Worm (Caenorhabditis elegans): Measurements from ENCODE around the gene rnh-1.2.

rnh-1.2 gene

DNA sequence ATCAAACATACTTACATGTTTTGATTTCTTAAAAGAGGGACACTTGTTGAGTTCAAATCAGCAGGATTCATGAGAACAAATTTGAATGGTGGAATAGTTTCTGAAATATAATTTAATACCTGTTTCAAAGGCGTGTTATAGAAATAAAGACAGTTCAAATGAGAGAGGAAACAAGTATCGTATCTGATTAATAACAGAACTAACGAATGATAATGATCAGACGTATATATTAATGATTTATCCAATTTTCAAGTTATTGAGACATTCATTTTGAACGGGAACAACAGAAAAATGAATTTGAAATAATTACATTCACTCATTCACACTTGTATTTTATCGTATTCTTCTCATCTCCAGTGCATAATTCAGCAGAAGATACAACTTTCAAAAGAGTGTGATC, 13.8 kb upstream of the rnh-1.2 start, which contains the start of gene chil-4:
chil-4 (minus strand) TSS at position 101 of the 400 bp plus-strand sequence.
- TF ChIP-seq ceh-43 (GFP tag; optimal IDR thresholded peaks at IDR 0.05) (no peak), nhr-76 (tag; optimal IDR thresholded peaks at IDR 0.05) (no peak), unc-39 (tag; optimal IDR thresholded peaks at IDR 0.05) (no peak)

DNA sequence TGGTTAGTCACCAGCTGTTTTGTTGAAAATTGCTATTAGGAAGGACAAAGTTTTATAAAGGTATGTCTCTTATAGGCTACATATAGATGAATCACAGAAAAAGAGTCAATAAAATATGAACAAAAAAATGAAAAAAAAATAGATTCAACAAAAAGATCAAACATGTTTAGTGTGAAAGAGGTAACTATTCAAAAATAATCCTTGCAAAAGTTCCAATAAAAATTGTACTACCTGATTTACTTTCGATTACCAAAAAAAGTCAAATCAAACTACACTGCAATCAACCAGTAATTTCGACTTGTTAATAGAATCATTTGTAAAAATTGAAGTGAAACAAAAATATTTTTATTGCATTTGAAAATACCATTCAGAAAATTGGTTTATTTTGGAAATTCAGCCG, 9.1 kb upstream of the rnh-1.2 start, which contains the start of gene ZK938.10:
ZK938.10 (minus strand) TSS at position 101 of the 400 bp plus-strand sequence.
- TF ChIP-seq tbx-8 (GFP tag; optimal IDR thresholded peaks at IDR 0.05) = no peak
- TF ChIP-seq ztf-11 (tag; optimal IDR thresholded peaks at IDR 0.05) = no peak
- no peak for TF ChIP-seq lin-13 (tag; optimal IDR thresholded peaks at IDR 0.05)
- TF ChIP-seq ces-1 (GFP tag; optimal IDR thresholded peaks at IDR 0.05) = no peak
- TF ChIP-seq M03D4.4 (tag; optimal IDR thresholded peaks at IDR 0.05) = no peak
- TF ChIP-seq pha-4 (tag; optimal IDR thresholded peaks at IDR 0.05) = no peak
- TF ChIP-seq sem-2 (GFP tag; optimal IDR thresholded peaks at IDR 0.05) = no peak
- TF ChIP-seq lin-32 (GFP tag; optimal IDR thresholded peaks at IDR 0.05) = no peak

DNA sequence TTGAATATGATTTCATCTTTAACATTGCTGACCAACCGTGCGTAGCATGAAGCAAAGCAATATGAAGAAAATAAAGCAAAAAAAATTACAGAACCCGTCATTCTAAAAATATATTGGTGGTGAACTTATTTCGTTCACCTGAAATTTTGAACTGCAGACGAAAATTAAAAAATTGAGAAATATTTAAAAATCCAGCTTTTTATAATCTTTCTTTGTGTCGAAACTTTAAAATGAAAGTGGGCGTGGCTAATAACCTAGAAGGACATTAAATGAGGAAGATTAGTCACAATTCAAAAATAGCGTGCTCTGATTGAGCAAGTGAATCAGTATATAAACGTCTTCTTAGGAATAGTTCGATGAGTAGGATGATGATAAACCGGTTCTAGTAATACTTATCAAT, 7.7 kb upstream of the rnh-1.2 start, which contains the start of gene old-2:
old-2 (minus strand) TSS at position 101 of the 400 bp plus-strand sequence.
- no peak for TF ChIP-seq hlh-1 (tag; optimal IDR thresholded peaks at IDR 0.05)
- TF ChIP-seq cnd-1 (tag; optimal IDR thresholded peaks at IDR 0.05) = no peak
- no peak for TF ChIP-seq ceh-83 (GFP tag; optimal IDR thresholded peaks at IDR 0.05)
- no peak for TF ChIP-seq pha-4 (tag; optimal IDR thresholded peaks at IDR 0.05)
- no peak for TF ChIP-seq sptf-1 (tag; optimal IDR thresholded peaks at IDR 0.05)
- TF ChIP-seq ham-2 (GFP tag; optimal IDR thresholded peaks at IDR 0.05) = no peak
- no peak for TF ChIP-seq unc-62 (GFP tag; optimal IDR thresholded peaks at IDR 0.05)
- no peak for TF ChIP-seq M03D4.4 (tag; optimal IDR thresholded peaks at IDR 0.05)
- TF ChIP-seq bed-3 (GFP tag; optimal IDR thresholded peaks at IDR 0.05) = no peak
- no peak for TF ChIP-seq ztf-11 (tag; optimal IDR thresholded peaks at IDR 0.05)
- TF ChIP-seq ceh-43 (GFP tag; optimal IDR thresholded peaks at IDR 0.05) = no peak
- TF ChIP-seq nhr-2 (tag; optimal IDR thresholded peaks at IDR 0.05) = no peak
- TF ChIP-seq zip-8 (tag; optimal IDR thresholded peaks at IDR 0.05) = no peak
- TF ChIP-seq flh-1 (GFP tag; optimal IDR thresholded peaks at IDR 0.05) = no peak

DNA sequence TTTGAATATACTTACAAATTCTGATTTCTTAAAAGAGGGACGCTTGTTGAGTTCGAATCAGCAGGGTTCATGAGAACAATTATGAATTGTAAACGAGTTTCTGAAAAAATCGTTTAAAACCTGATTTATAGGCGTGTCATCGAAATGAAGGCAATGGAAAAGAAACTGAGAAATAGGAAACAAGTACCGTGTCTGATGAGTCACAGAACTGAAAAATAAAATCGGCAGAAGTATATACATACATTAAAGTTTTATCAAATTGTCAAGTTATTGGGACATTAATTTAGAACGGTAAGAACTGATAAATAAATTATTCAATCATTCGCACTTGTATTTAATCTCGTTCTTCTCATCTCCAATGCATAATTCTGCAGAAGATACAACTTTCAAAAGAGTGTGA, 3.4 kb upstream of the rnh-1.2 start, which contains the start of gene chil-9:
chil-9 (minus strand) TSS at position 101 of the 400 bp plus-strand sequence.
- TF ChIP-seq mls-2 (tag; optimal IDR thresholded peaks at IDR 0.05) (no peak), lin-32 (GFP tag; optimal IDR thresholded peaks at IDR 0.05) (no peak), sptf-1 (tag; optimal IDR thresholded peaks at IDR 0.05) (no peak), ztf-11 (tag; optimal IDR thresholded peaks at IDR 0.05) (no peak), nhr-2 (tag; optimal IDR thresholded peaks at IDR 0.05) (no peak), unc-120 (tag; optimal IDR thresholded peaks at IDR 0.05; ENCODE audit: poor library complexity, severe bottlenecking) (no peak), elt-1 (tag; optimal IDR thresholded peaks at IDR 0.05; ENCODE audit: borderline replicate concordance, insufficient read depth) (no peak), nhr-12 (tag; optimal IDR thresholded peaks at IDR 0.05) (no peak), tbx-8 (GFP tag; optimal IDR thresholded peaks at IDR 0.05) (no peak), unc-39 (tag; optimal IDR thresholded peaks at IDR 0.05) (no peak), drap-1 (GFP tag; optimal IDR thresholded peaks at IDR 0.05) (no peak), unc-62 (GFP tag; optimal IDR thresholded peaks at IDR 0.05) (no peak), hlh-1 (tag; optimal IDR thresholded peaks at IDR 0.05) (no peak), M03D4.4 (tag; optimal IDR thresholded peaks at IDR 0.05) (no peak)

DNA sequence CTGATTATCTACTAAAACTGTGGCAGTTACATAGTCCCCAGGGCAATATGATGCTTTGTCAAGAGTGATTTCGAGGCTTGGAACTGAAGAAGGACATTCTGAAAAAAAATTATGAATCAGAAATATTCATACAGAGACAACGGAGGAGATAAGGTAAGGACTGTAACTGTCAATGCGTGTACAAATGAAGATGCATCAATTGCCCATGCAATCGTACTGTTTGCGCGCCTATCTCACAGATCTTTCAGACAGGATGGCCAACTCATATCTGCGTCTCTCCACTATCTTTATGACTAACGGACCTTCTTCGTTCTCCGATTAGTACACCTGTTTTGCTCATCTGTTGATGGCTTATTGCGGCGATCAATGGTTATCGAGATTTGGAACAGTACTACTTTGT, 1.5 kb downstream of the rnh-1.2 start, which contains the start of gene ZK938.11:
ZK938.11 (minus strand) TSS at position 101 of the 400 bp plus-strand sequence.
- no peak for TF ChIP-seq snpc-4 (tag; optimal IDR thresholded peaks at IDR 0.05)
- TF ChIP-seq mls-2 (tag; optimal IDR thresholded peaks at IDR 0.05) = no peak
- peak; percentile 87 for TF ChIP-seq elt-1 (tag; optimal IDR thresholded peaks at IDR 0.05; ENCODE audit: borderline replicate concordance, insufficient read depth)

DNA sequence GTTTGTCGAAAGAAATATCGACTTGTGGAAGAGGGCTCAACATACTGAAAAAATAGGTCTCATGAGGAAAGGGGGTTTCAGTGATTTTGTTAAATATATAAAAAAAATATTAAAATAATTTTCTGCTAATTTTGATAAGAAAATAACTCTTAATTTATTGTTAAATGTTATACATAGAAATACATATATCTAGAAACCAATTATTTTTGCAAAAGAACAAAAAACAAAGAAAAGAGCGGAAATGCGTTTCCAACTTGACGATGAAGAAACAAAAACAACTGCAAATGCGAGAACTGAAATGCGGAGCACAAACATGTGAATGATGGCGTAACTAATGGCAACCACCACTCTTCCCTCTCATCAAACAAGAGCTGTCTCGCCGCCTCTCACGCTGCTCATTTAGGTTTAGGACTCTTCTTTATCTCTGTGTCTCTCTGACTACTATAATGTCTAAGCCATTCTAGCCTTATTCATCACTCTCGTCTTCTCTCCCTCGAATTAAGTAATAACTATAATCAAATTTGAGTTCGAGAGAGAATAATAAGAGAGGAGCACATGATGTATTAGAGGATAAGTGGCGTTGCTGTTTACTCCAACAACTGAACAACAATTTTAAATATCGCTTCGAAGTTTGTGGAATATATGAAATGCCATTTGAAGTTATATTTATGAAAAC, 3.4 kb downstream of the rnh-1.2 start, which contains the start of gene arrd-4:
arrd-4 (minus strand) TSS at position 51 of the 676 bp plus-strand sequence.
- TF ChIP-seq mls-2 (tag; optimal IDR thresholded peaks at IDR 0.05) = no peak
- peak; percentile 99 for TF ChIP-seq ces-1 (GFP tag; optimal IDR thresholded peaks at IDR 0.05)
- no peak for TF ChIP-seq ceh-43 (GFP tag; optimal IDR thresholded peaks at IDR 0.05)
